Worm (Caenorhabditis elegans) whole organism, L2 larva: Measurements from ENCODE around the gene str-115.

Source experiments
- C34F6.9 ChIP-seq: fragments of 150-350 bp; optimal IDR thresholded peaks from 2 replicates; lab custom pipeline; 2014; ENCODE audit warnings: missing biosample characterization, missing genetic modification characterization
- F13H6.1 ChIP-seq: sonication (generic microtip); optimal IDR thresholded peaks from 2 replicates; lab custom pipeline; 2016; ENCODE audit warnings: missing genetic modification characterization, missing compliant biosample characterization
- R02D3.7 ChIP-seq: fragments of 150-350 bp; optimal IDR thresholded peaks from 2 replicates; lab custom pipeline; 2014; ENCODE audit warnings: missing biosample characterization, missing genetic modification characterization
- Y55F3AM.14 ChIP-seq: fragments of 200-800 bp; sonication (Bioruptor generic); optimal IDR thresholded peaks from 2 replicates; lab custom pipeline; 2018; ENCODE audit warnings: mild to moderate bottlenecking, missing genetic modification characterization, missing compliant biosample characterization
- ZK546.5 ChIP-seq: sonication (generic microtip); optimal IDR thresholded peaks from 2 replicates; lab custom pipeline; 2017; ENCODE audit warnings: missing biosample characterization, missing genetic modification characterization
- alr-1 ChIP-seq: fragments of 150-350 bp; optimal IDR thresholded peaks from 2 replicates; lab custom pipeline; 2014; ENCODE audit warnings: missing biosample characterization, missing genetic modification characterization
- aly-2 ChIP-seq: fragments of 150-350 bp; optimal IDR thresholded peaks from 2 replicates; lab custom pipeline; 2014; ENCODE audit warnings: missing biosample characterization, missing genetic modification characterization
- ama-1 ChIP-seq: fragments of 150-350 bp; optimal IDR thresholded peaks from 2 replicates; lab custom pipeline; 2018; ENCODE audit warnings: inconsistent platforms
- blmp-1 ChIP-seq: sonication (generic microtip); optimal IDR thresholded peaks from 2 replicates; lab custom pipeline; 2017; ENCODE audit warnings: missing genetic modification characterization, mild to moderate bottlenecking, missing compliant biosample characterization, antibody characterized with exemption, moderate library complexity; ENCODE audit not compliant: insufficient read depth
- ceh-16 ChIP-seq: fragments of 150-350 bp; optimal IDR thresholded peaks from 2 replicates; lab custom pipeline; 2014; ENCODE audit warnings: missing biosample characterization, missing genetic modification characterization
- ceh-82 ChIP-seq: fragments of 150-350 bp; optimal IDR thresholded peaks from 2 replicates; lab custom pipeline; 2014; ENCODE audit warnings: missing biosample characterization, missing genetic modification characterization
- crh-2 ChIP-seq: sonication (generic microtip); optimal IDR thresholded peaks from 2 replicates; lab custom pipeline; 2017; ENCODE audit warnings: missing biosample characterization, missing genetic modification characterization
- dmd-4 ChIP-seq: sonication (generic microtip); optimal IDR thresholded peaks from 2 replicates; lab custom pipeline; 2017; ENCODE audit warnings: missing biosample characterization, missing genetic modification characterization
- egl-27 ChIP-seq: sonication (generic microtip); optimal IDR thresholded peaks from 3 replicates; lab custom pipeline; 2017; ENCODE audit warnings: missing biosample characterization, missing genetic modification reagents, missing genetic modification characterization
- elt-1 ChIP-seq: fragments of 150-350 bp; optimal IDR thresholded peaks from 2 replicates; lab custom pipeline; 2014; ENCODE audit warnings: missing biosample characterization, missing genetic modification characterization
- elt-3 ChIP-seq: sonication (generic microtip); optimal IDR thresholded peaks from 2 replicates; lab custom pipeline; 2017; ENCODE audit warnings: missing biosample characterization, missing genetic modification characterization
- fos-1 ChIP-seq: fragments of 150-350 bp; optimal IDR thresholded peaks from 2 replicates; lab custom pipeline; 2014; ENCODE audit warnings: missing biosample characterization, missing genetic modification characterization
- gmeb-1 ChIP-seq: fragments of 150-350 bp; optimal IDR thresholded peaks from 2 replicates; lab custom pipeline; 2014; ENCODE audit warnings: missing biosample characterization, missing genetic modification characterization
- lin-11 ChIP-seq: fragments of 150-350 bp; sonication (generic microtip); optimal IDR thresholded peaks from 2 replicates; lab custom pipeline; 2014; ENCODE audit warnings: missing biosample characterization, missing genetic modification characterization, inconsistent platforms, mixed read lengths
- lin-13 ChIP-seq: fragments of 150-350 bp; optimal IDR thresholded peaks from 2 replicates; lab custom pipeline; 2014; ENCODE audit warnings: missing biosample characterization, missing genetic modification reagents, missing genetic modification characterization
- lin-39 ChIP-seq: fragments of 150-350 bp; optimal IDR thresholded peaks from 2 replicates; lab custom pipeline; 2014; ENCODE audit warnings: missing biosample characterization, missing genetic modification reagents, missing genetic modification characterization
- lsy-2 ChIP-seq, 2 experiments: fragments of 150-350 bp in 1 of 2; sonication (generic microtip) in 1 of 2; optimal IDR thresholded peaks; 2 replicates each; lab custom pipeline; 2014 to 2017; ENCODE audit warnings: missing biosample characterization in 2 of 2, missing genetic modification characterization in 2 of 2
- mab-5 ChIP-seq: fragments of 150-350 bp; optimal IDR thresholded peaks from 2 replicates; lab custom pipeline; 2014; ENCODE audit warnings: missing biosample characterization, missing genetic modification characterization
- mbf-1 ChIP-seq: sonication (generic microtip); optimal IDR thresholded peaks from 2 replicates; lab custom pipeline; 2017; ENCODE audit warnings: missing biosample characterization, missing genetic modification characterization
- mdl-1 ChIP-seq, 2 experiments: fragments of 150-350 bp in 1 of 2; sonication (generic microtip) in 1 of 2; optimal IDR thresholded peaks; 2 replicates each; lab custom pipeline; 2017; ENCODE audit warnings: missing biosample characterization in 2 of 2, missing genetic modification characterization in 2 of 2
- nhr-10 ChIP-seq: sonication (generic microtip); optimal IDR thresholded peaks from 2 replicates; lab custom pipeline; 2017; ENCODE audit warnings: missing biosample characterization, missing genetic modification characterization
- nhr-11 ChIP-seq: fragments of 150-350 bp; optimal IDR thresholded peaks from 2 replicates; lab custom pipeline; 2014; ENCODE audit warnings: missing biosample characterization, missing genetic modification characterization
- nhr-12 ChIP-seq: fragments of 150-350 bp; optimal IDR thresholded peaks from 2 replicates; lab custom pipeline; 2014; ENCODE audit warnings: missing biosample characterization, missing genetic modification characterization
- nhr-129 ChIP-seq: fragments of 150-350 bp; optimal IDR thresholded peaks from 2 replicates; lab custom pipeline; 2014; ENCODE audit warnings: missing biosample characterization, missing genetic modification characterization
- nhr-21 ChIP-seq: fragments of 150-350 bp; optimal IDR thresholded peaks from 2 replicates; lab custom pipeline; 2014; ENCODE audit warnings: missing biosample characterization, missing genetic modification characterization
- nhr-23 ChIP-seq: fragments of 150-350 bp; optimal IDR thresholded peaks from 2 replicates; lab custom pipeline; 2014; ENCODE audit warnings: missing biosample characterization, missing genetic modification reagents, missing genetic modification characterization
- nhr-237 ChIP-seq: fragments of 150-350 bp; optimal IDR thresholded peaks from 2 replicates; lab custom pipeline; 2014; ENCODE audit warnings: missing biosample characterization, missing genetic modification characterization
- nhr-6 ChIP-seq: fragments of 150-350 bp; optimal IDR thresholded peaks from 2 replicates; lab custom pipeline; 2014; ENCODE audit warnings: missing biosample characterization, missing genetic modification characterization
- peb-1 ChIP-seq: fragments of 150-350 bp; optimal IDR thresholded peaks from 2 replicates; lab custom pipeline; 2014; ENCODE audit warnings: missing biosample characterization, missing genetic modification characterization
- sem-4 ChIP-seq: fragments of 150-350 bp; optimal IDR thresholded peaks from 2 replicates; lab custom pipeline; 2014; ENCODE audit warnings: missing biosample characterization, missing genetic modification reagents, missing genetic modification characterization
- skn-1 ChIP-seq: sonication (generic microtip); optimal IDR thresholded peaks from 2 replicates; lab custom pipeline; 2017; ENCODE audit warnings: missing biosample characterization, missing genetic modification characterization
- sma-3 ChIP-seq: sonication (generic microtip); optimal IDR thresholded peaks from 2 replicates; lab custom pipeline; 2016; ENCODE audit warnings: missing genetic modification reagents, missing genetic modification characterization, missing compliant biosample characterization
- sma-9 ChIP-seq, 2 experiments: fragments of 150-350 bp in 1 of 2; sonication (generic microtip) in 1 of 2; optimal IDR thresholded peaks; 2 replicates each; lab custom pipeline; 2014 to 2016; ENCODE audit warnings: missing genetic modification characterization in 2 of 2, mild to moderate bottlenecking in 1 of 2, missing biosample characterization in 1 of 2, missing compliant biosample characterization in 1 of 2, missing genetic modification reagents in 1 of 2, moderate library complexity in 1 of 2
- snpc-4 ChIP-seq: fragments of 150-350 bp; optimal IDR thresholded peaks from 2 replicates; lab custom pipeline; 2014; ENCODE audit warnings: missing biosample characterization, missing genetic modification characterization
- unc-39 ChIP-seq: fragments of 150-350 bp; optimal IDR thresholded peaks from 2 replicates; lab custom pipeline; 2014; ENCODE audit warnings: missing biosample characterization, missing genetic modification characterization
- unc-55 ChIP-seq: fragments of 150-350 bp; sonication (generic microtip); optimal IDR thresholded peaks from 3 replicates; lab custom pipeline; 2014; ENCODE audit warnings: missing biosample characterization, missing genetic modification reagents, missing genetic modification characterization
- unc-62 ChIP-seq: fragments of 150-350 bp; optimal IDR thresholded peaks from 2 replicates; lab custom pipeline; 2014; ENCODE audit warnings: missing biosample characterization, missing genetic modification reagents, missing genetic modification characterization
- zag-1 ChIP-seq: fragments of 150-350 bp; optimal IDR thresholded peaks from 2 replicates; lab custom pipeline; 2014; ENCODE audit warnings: missing biosample characterization, missing genetic modification characterization
- ztf-1 ChIP-seq: fragments of 200-800 bp; sonication (Bioruptor generic); conservative IDR thresholded peaks from 2 replicates; pipeline ENCODE4 v1.3.6; 2022; ENCODE audit warnings: missing genetic modification characterization, missing compliant biosample characterization
- ztf-11 ChIP-seq: sonication (generic microtip); optimal IDR thresholded peaks from 2 replicates; lab custom pipeline; 2017; ENCODE audit warnings: missing biosample characterization, missing genetic modification characterization
- ztf-4 ChIP-seq: fragments of 150-350 bp; optimal IDR thresholded peaks from 2 replicates; lab custom pipeline; 2014; ENCODE audit warnings: missing biosample characterization, missing genetic modification characterization

Gene str-115

ce11 chrV:11231177-11231576, 37.7 kb upstream of the str-115 start:
- no peak for TF ChIP-seq elt-1 (tag; lab: Kevin White, UChicago)
- TF ChIP-seq nhr-23 (tag; lab: Kevin White, UChicago) = no peak
- TF ChIP-seq blmp-1 (tag; lab: Kevin White, UChicago) = peak; percentile 53
- no peak for TF ChIP-seq mbf-1 (tag; lab: Kevin White, UChicago)
- TF ChIP-seq, all 48 proteins: peak for 1

- TF ChIP-seq gmeb-1 (tag; lab: Kevin White, UChicago) (no peak), ztf-1 (GFP tag; lab: Robert Waterston, UW) (no peak)
- TF ChIP-seq, all 48 proteins: peak for 0
Measured at ce11 chrV:11234350-11234749, 34.5 kb upstream of the str-115 start, which contains the start of gene T19B10.5. T19B10.5 (plus strand) TSS chrV:11234650.

ce11 chrV:11235876-11236275, 33.0 kb upstream of the str-115 start:
- TF ChIP-seq C34F6.9 (tag; lab: Kevin White, UChicago) (no peak), elt-3 (tag; lab: Kevin White, UChicago) (no peak), fos-1 (tag; lab: Kevin White, UChicago) (peak; percentile 64), R02D3.7 (tag; lab: Kevin White, UChicago) (no peak), sma-3 (GFP tag; lab: Kevin White, UChicago) (no peak), lsy-2 (tag; optimal IDR thresholded peaks at IDR 0.05; lab: Kevin White, UChicago) (peak in 1 of 2 experiments; percentile 7)

ce11 chrV:11239187-11239725, 29.6 kb upstream of the str-115 start, which contains the start of the genes dvc-1 and ima-1:
dvc-1 (minus strand) TSS chrV:11239331.
ima-1 (plus strand) TSS chrV:11239675.
- TF ChIP-seq nhr-237 (tag; lab: Kevin White, UChicago) = no peak
- no peak for TF ChIP-seq Y55F3AM.14 (GFP tag; lab: Kevin White, UChicago)
- TF ChIP-seq unc-62 (GFP tag; lab: Kevin White, UChicago) = no peak
- peak; percentile 57 for TF ChIP-seq C34F6.9 (tag; lab: Kevin White, UChicago)
- no peak for TF ChIP-seq ztf-4 (tag; lab: Kevin White, UChicago)
- TF ChIP-seq mab-5 (tag; lab: Kevin White, UChicago) = no peak
- no peak for TF ChIP-seq nhr-11 (tag; lab: Kevin White, UChicago)
- no peak for TF ChIP-seq sem-4 (tag; lab: Kevin White, UChicago)
- no peak for TF ChIP-seq ztf-11 (tag; lab: Kevin White, UChicago)
- TF ChIP-seq ZK546.5 (tag; lab: Kevin White, UChicago) = no peak
- TF ChIP-seq unc-55 (GFP tag; lab: Kevin White, UChicago) = no peak
- no peak for TF ChIP-seq nhr-6 (tag; lab: Kevin White, UChicago)
- peak; percentile 65 for TF ChIP-seq nhr-129
- TF ChIP-seq R02D3.7 (tag; lab: Kevin White, UChicago) = peak; percentile 89
- TF ChIP-seq nhr-12 (tag; lab: Kevin White, UChicago) = no peak
- no peak for TF ChIP-seq lin-13 (GFP tag; lab: Kevin White, UChicago)
- no peak for TF ChIP-seq peb-1 (tag; lab: Kevin White, UChicago)
- no peak for TF ChIP-seq elt-3 (tag; lab: Kevin White, UChicago)
- peak; percentile 60 for TF ChIP-seq sma-3 (GFP tag; lab: Kevin White, UChicago)
- TF ChIP-seq blmp-1 (tag; lab: Kevin White, UChicago) = no peak
- no peak for TF ChIP-seq mdl-1 (tag; optimal IDR thresholded peaks at IDR 0.05; lab: Kevin White, UChicago)
- no peak for TF ChIP-seq unc-39
- TF ChIP-seq sma-9 (GFP tag; optimal IDR thresholded peaks at IDR 0.05; lab: Kevin White, UChicago) = peak; percentile 32
- TF ChIP-seq sma-9 (tag; optimal IDR thresholded peaks at IDR 0.05; lab: Kevin White, UChicago) = no peak
- TF ChIP-seq zag-1 = no peak
- TF ChIP-seq snpc-4 (tag; lab: Kevin White, UChicago) = no peak
- TF ChIP-seq skn-1 (tag; lab: Kevin White, UChicago) = no peak
- no peak for TF ChIP-seq egl-27 (tag; lab: Kevin White, UChicago)
- peak; percentile 59 for TF ChIP-seq F13H6.1 (tag; lab: Kevin White, UChicago)
- TF ChIP-seq nhr-21 (tag; lab: Kevin White, UChicago) = peak; percentile 7
- TF ChIP-seq lsy-2 (tag; optimal IDR thresholded peaks at IDR 0.05; lab: Kevin White, UChicago) = peak; percentile 25 to 73
- TF ChIP-seq nhr-10 (tag; lab: Kevin White, UChicago) = no peak
- no peak for TF ChIP-seq dmd-4
- no peak for TF ChIP-seq nhr-23 (tag; lab: Kevin White, UChicago)
- no peak for TF ChIP-seq alr-1
- peak; percentile 2 for TF ChIP-seq fos-1 (tag; lab: Kevin White, UChicago)
- peak; percentile 62 for TF ChIP-seq lin-11 (tag; lab: Kevin White, UChicago)
- no peak for TF ChIP-seq lin-39 (tag; lab: Kevin White, UChicago)
- TF ChIP-seq ama-1 (lab: Kevin White, UChicago) = no peak
- TF ChIP-seq ceh-82 = peak; percentile 69
- TF ChIP-seq crh-2 = peak; percentile 66
- peak; percentile 69 for TF ChIP-seq gmeb-1 (tag; lab: Kevin White, UChicago)
- TF ChIP-seq mbf-1 (tag; lab: Kevin White, UChicago) = no peak
- no peak for TF ChIP-seq ceh-16 (tag; lab: Kevin White, UChicago)
- no peak for TF ChIP-seq ztf-1 (GFP tag; lab: Robert Waterston, UW)
- TF ChIP-seq aly-2 (tag; lab: Kevin White, UChicago) = no peak
